Fruit fly (Drosophila melanogaster) whole organism, embryonic: ENCODE measurements around the gene Chchd2.

Experiments
- Bgb ChIP-seq: fragments of 200-800 bp; sonication (Bioruptor generic); IDR thresholded peaks from 2 replicates; pipeline ENCODE4 v1.3.6; 2022; ENCODE audit warnings: missing biosample characterization, missing genetic modification characterization; ENCODE audit not compliant: partially characterized antibody
- Blimp-1 ChIP-seq: fragments of 200-800 bp; sonication (Bioruptor generic); optimal IDR thresholded peaks from 3 replicates; lab custom pipeline; 2018; ENCODE audit warnings: missing biosample characterization, missing genetic modification characterization, mild to moderate bottlenecking, moderate library complexity, missing genetic modification reagents
- BtbVII ChIP-seq: fragments of 200-800 bp; sonication (Bioruptor generic); optimal IDR thresholded peaks from 3 replicates; lab custom pipeline; 2017; ENCODE audit warnings: missing biosample characterization, mild to moderate bottlenecking, missing genetic modification characterization
- CG10147 ChIP-seq: fragments of 200-800 bp; sonication (Bioruptor generic); optimal IDR thresholded peaks from 2 replicates; lab custom pipeline; 2019; ENCODE audit warnings: missing biosample characterization, mild to moderate bottlenecking, missing genetic modification characterization, moderate library complexity
- CG10209 ChIP-seq: fragments of 200-800 bp; sonication (Bioruptor generic); optimal IDR thresholded peaks from 3 replicates; lab custom pipeline; 2017; ENCODE audit warnings: missing biosample characterization, mild to moderate bottlenecking, missing genetic modification characterization, missing genetic modification reagents
- CG10366 ChIP-seq: fragments of 200-800 bp; sonication (Bioruptor generic); IDR thresholded peaks from 2 replicates; pipeline ENCODE4 v1.3.6; 2022; ENCODE audit warnings: missing biosample characterization, missing genetic modification characterization
- CG11456 ChIP-seq: fragments of 200-800 bp; sonication (Bioruptor generic); IDR thresholded peaks from 3 replicates; pipeline ENCODE4 v1.3.6; 2022; ENCODE audit warnings: missing biosample characterization, missing genetic modification characterization
- CG13894 ChIP-seq: fragments of 200-800 bp; sonication (Bioruptor generic); optimal IDR thresholded peaks from 3 replicates; lab custom pipeline; 2018; ENCODE audit warnings: missing biosample characterization, mild to moderate bottlenecking, missing genetic modification characterization, moderate library complexity
- CG16779 ChIP-seq: fragments of 200-800 bp; sonication (Bioruptor generic); IDR thresholded peaks from 2 replicates; pipeline ENCODE4 v1.3.6; 2022; ENCODE audit warnings: missing biosample characterization, missing genetic modification characterization
- CG17385 ChIP-seq: fragments of 200-800 bp; sonication (Bioruptor generic); optimal IDR thresholded peaks from 3 replicates; lab custom pipeline; 2018; ENCODE audit warnings: missing biosample characterization, mild to moderate bottlenecking, missing genetic modification characterization
- CG17802 ChIP-seq: fragments of 200-800 bp; sonication (Bioruptor generic); optimal IDR thresholded peaks from 2 replicates; lab custom pipeline; 2018; ENCODE audit warnings: missing biosample characterization, mild to moderate bottlenecking, missing genetic modification characterization, moderate library complexity
- CG17829 ChIP-seq: fragments of 200-800 bp; optimal IDR thresholded peaks from 2 replicates; lab custom pipeline; 2019; ENCODE audit warnings: missing biosample characterization, mild to moderate bottlenecking, missing genetic modification characterization, moderate library complexity
- CG4328 ChIP-seq: fragments of 200-800 bp; sonication (Bioruptor generic); optimal IDR thresholded peaks from 3 replicates; lab custom pipeline; 2017; ENCODE audit warnings: missing biosample characterization, missing genetic modification reagents, missing genetic modification characterization
- CG4360 ChIP-seq: fragments of 200-800 bp; sonication (Bioruptor generic); IDR thresholded peaks from 2 replicates; pipeline ENCODE4 v1.3.6; 2022; ENCODE audit warnings: missing biosample characterization, missing genetic modification characterization
- CG4820 ChIP-seq: fragments of 200-800 bp; sonication (Bioruptor generic); optimal IDR thresholded peaks from 3 replicates; lab custom pipeline; 2016; ENCODE audit warnings: missing biosample characterization, missing genetic modification characterization
- CG6765 ChIP-seq: fragments of 200-800 bp; sonication (Bioruptor generic); optimal IDR thresholded peaks from 3 replicates; lab custom pipeline; 2017; ENCODE audit warnings: missing biosample characterization, mild to moderate bottlenecking, missing genetic modification characterization
- CG7963 ChIP-seq: fragments of 200-800 bp; sonication (Bioruptor generic); IDR thresholded peaks from 3 replicates; pipeline ENCODE4 v1.3.6; 2022; ENCODE audit warnings: missing biosample characterization, missing genetic modification characterization; ENCODE audit not compliant: partially characterized antibody
- CG8944 ChIP-seq: fragments of 200-800 bp; sonication (Bioruptor generic); optimal IDR thresholded peaks from 3 replicates; lab custom pipeline; 2016; ENCODE audit warnings: missing biosample characterization, missing genetic modification characterization
- CG9876 ChIP-seq: fragments of 200-800 bp; sonication (Bioruptor generic); optimal IDR thresholded peaks from 2 replicates; lab custom pipeline; 2016; ENCODE audit warnings: missing biosample characterization, missing genetic modification characterization
- CHES-1-like ChIP-seq: fragments of 200-800 bp; sonication (Bioruptor generic); optimal IDR thresholded peaks from 2 replicates; lab custom pipeline; 2016; ENCODE audit warnings: missing biosample characterization, missing genetic modification characterization
- Chrac-16 ChIP-seq: fragments of 200-800 bp; sonication (Bioruptor generic); optimal IDR thresholded peaks from 3 replicates; lab custom pipeline; 2016; ENCODE audit warnings: missing biosample characterization, missing genetic modification characterization
- D ChIP-seq, 2 experiments: fragments of 200-800 bp in 1 of 2; fragments of >200 bp in 1 of 2; sonication (Bioruptor generic) in 1 of 2; optimal IDR thresholded peaks; 2 replicates in 1 of 2; 3 replicates in 1 of 2; lab custom pipeline; 2017; ENCODE audit warnings: mild to moderate bottlenecking in 1 of 2, missing biosample characterization in 1 of 2, missing genetic modification characterization in 1 of 2, missing genetic modification reagents in 1 of 2
- Dad ChIP-seq: fragments of 200-800 bp; sonication (Bioruptor generic); optimal IDR thresholded peaks from 3 replicates; lab custom pipeline; 2016; ENCODE audit warnings: missing biosample characterization, missing genetic modification characterization
- Deaf1 ChIP-seq: fragments of 200-800 bp; optimal IDR thresholded peaks from 3 replicates; lab custom pipeline; 2019; ENCODE audit warnings: missing biosample characterization, mild to moderate bottlenecking, missing genetic modification characterization, moderate library complexity
- Dll ChIP-seq: fragments of 200-800 bp; sonication (Bioruptor generic); IDR thresholded peaks from 4 replicates; pipeline ENCODE4 v1.3.6; 2022; ENCODE audit warnings: missing biosample characterization, missing genetic modification characterization; ENCODE audit not compliant: partially characterized antibody
- ERR ChIP-seq: fragments of 200-800 bp; sonication (Bioruptor generic); optimal IDR thresholded peaks from 2 replicates; lab custom pipeline; 2016; ENCODE audit warnings: missing biosample characterization, missing genetic modification characterization
- Ets65A ChIP-seq: fragments of 200-800 bp; sonication (Bioruptor generic); peaks from one replicate; lab custom pipeline; 2016; ENCODE audit warnings: missing biosample characterization, missing genetic modification characterization
- Hand ChIP-seq: fragments of 200-800 bp; sonication (Bioruptor generic); optimal IDR thresholded peaks from 2 replicates; lab custom pipeline; 2017; ENCODE audit warnings: mild to moderate bottlenecking, missing biosample characterization, missing genetic modification reagents, missing genetic modification characterization
- Hr39 ChIP-seq: fragments of >200 bp; optimal IDR thresholded peaks from 2 replicates; lab custom pipeline; 2017
- Hr78 ChIP-seq, 2 experiments: fragments of 200-800 bp in 1 of 2; fragments of >200 bp in 1 of 2; sonication (Bioruptor generic) in 1 of 2; optimal IDR thresholded peaks; 2 replicates each; lab custom pipeline; 2017 to 2019; ENCODE audit warnings: missing biosample characterization in 2 of 2, missing genetic modification characterization in 2 of 2, mild to moderate bottlenecking in 1 of 2, moderate library complexity in 1 of 2
- Jarid2 ChIP-seq: fragments of 200-800 bp; sonication (Bioruptor generic); optimal IDR thresholded peaks from 3 replicates; lab custom pipeline; 2017; ENCODE audit warnings: mild to moderate bottlenecking, missing biosample characterization, missing genetic modification reagents, missing genetic modification characterization
- NC2β ChIP-seq: fragments of 200-800 bp; sonication (Bioruptor generic); optimal IDR thresholded peaks from 2 replicates; lab custom pipeline; 2016; ENCODE audit warnings: missing biosample characterization, missing genetic modification characterization
- NFAT ChIP-seq: fragments of 200-800 bp; sonication (Bioruptor generic); IDR thresholded peaks from 2 replicates; pipeline ENCODE4 v1.3.6; 2022; ENCODE audit warnings: missing biosample characterization, missing genetic modification characterization
- NK7.1 ChIP-seq: fragments of 200-800 bp; sonication (Bioruptor generic); optimal IDR thresholded peaks from 3 replicates; lab custom pipeline; 2016; ENCODE audit warnings: missing biosample characterization, missing genetic modification characterization
- Nf-YA ChIP-seq: fragments of 200-800 bp; sonication (Bioruptor generic); IDR thresholded peaks from 2 replicates; pipeline ENCODE4 v1.3.6; 2022; ENCODE audit warnings: missing biosample characterization, missing genetic modification characterization
- NfI ChIP-seq: fragments of 200-800 bp; sonication (Bioruptor generic); optimal IDR thresholded peaks from 3 replicates; lab custom pipeline; 2018; ENCODE audit warnings: missing biosample characterization, mild to moderate bottlenecking, missing genetic modification characterization, moderate library complexity
- Sry-δ ChIP-seq: fragments of 200-800 bp; sonication (Bioruptor generic); optimal IDR thresholded peaks from 2 replicates; lab custom pipeline; 2016; ENCODE audit warnings: missing biosample characterization, missing genetic modification characterization
- Vsx1 ChIP-seq: fragments of 200-800 bp; sonication (Bioruptor generic); optimal IDR thresholded peaks from 2 replicates; lab custom pipeline; 2017; ENCODE audit warnings: missing biosample characterization, mild to moderate bottlenecking, missing genetic modification characterization, missing genetic modification reagents
- aop ChIP-seq: fragments of 200-800 bp; sonication (Bioruptor generic); IDR thresholded peaks from 2 replicates; pipeline ENCODE4 v1.3.6; 2022; ENCODE audit warnings: missing biosample characterization, missing genetic modification characterization
- bigmax ChIP-seq: fragments of 200-800 bp; sonication (Bioruptor generic); optimal IDR thresholded peaks from 2 replicates; lab custom pipeline; 2018; ENCODE audit warnings: missing biosample characterization, mild to moderate bottlenecking, missing genetic modification characterization
- crc ChIP-seq: fragments of 200-800 bp; sonication (Bioruptor generic); optimal IDR thresholded peaks from 2 replicates; lab custom pipeline; 2016; ENCODE audit warnings: missing biosample characterization, missing genetic modification characterization
- da ChIP-seq: fragments of 200-800 bp; sonication (Bioruptor generic); optimal IDR thresholded peaks from 2 replicates; lab custom pipeline; 2016; ENCODE audit warnings: missing biosample characterization, missing genetic modification characterization
- fd64A ChIP-seq: fragments of 200-800 bp; sonication (Bioruptor generic); optimal IDR thresholded peaks from 3 replicates; lab custom pipeline; 2018; ENCODE audit warnings: missing biosample characterization, mild to moderate bottlenecking, missing genetic modification characterization
- ftz-f1 ChIP-seq: fragments of 200-800 bp; sonication (Bioruptor generic); optimal IDR thresholded peaks from 2 replicates; lab custom pipeline; 2016; ENCODE audit warnings: missing biosample characterization, missing genetic modification characterization
- kah ChIP-seq: fragments of 200-800 bp; sonication (Bioruptor generic); optimal IDR thresholded peaks from 2 replicates; lab custom pipeline; 2018; ENCODE audit warnings: missing biosample characterization, mild to moderate bottlenecking, missing genetic modification characterization
- mld ChIP-seq: fragments of 200-800 bp; sonication (Bioruptor generic); IDR thresholded peaks from 3 replicates; pipeline ENCODE4 v1.3.6; 2022; ENCODE audit warnings: missing biosample characterization, missing genetic modification characterization; ENCODE audit not compliant: partially characterized antibody
- nerfin-1 ChIP-seq: fragments of 200-800 bp; sonication (Bioruptor generic); optimal IDR thresholded peaks from 3 replicates; lab custom pipeline; 2019; ENCODE audit warnings: missing biosample characterization, mild to moderate bottlenecking, missing genetic modification characterization, moderate library complexity
- odd ChIP-seq: fragments of 200-800 bp; sonication (Bioruptor generic); optimal IDR thresholded peaks from 2 replicates; lab custom pipeline; 2017; ENCODE audit warnings: missing biosample characterization, mild to moderate bottlenecking, missing genetic modification characterization
- sens ChIP-seq: fragments of 200-800 bp; sonication (Bioruptor generic); peaks from one replicate; lab custom pipeline; 2016; ENCODE audit warnings: missing biosample characterization, missing genetic modification characterization
- sim ChIP-seq: fragments of 200-800 bp; sonication (Bioruptor generic); IDR thresholded peaks from 2 replicates; pipeline ENCODE4 v1.3.6; 2022; ENCODE audit warnings: missing biosample characterization, missing genetic modification characterization
- tup ChIP-seq: fragments of 200-800 bp; sonication (Bioruptor generic); optimal IDR thresholded peaks from 2 replicates; lab custom pipeline; 2016; ENCODE audit warnings: missing biosample characterization, mild to moderate bottlenecking, missing genetic modification characterization, moderate library complexity

Chchd2 gene

dm6 chrX:17159819-17160218 is 11.0 kb downstream of the Chchd2 start, which contains the start of gene baz (continued):
- no peak for TF ChIP-seq aop (GFP tag; lab: Robert Waterston, UW)
- TF ChIP-seq CG10366 (GFP tag; lab: Robert Waterston, UW), result no peak
- no peak for TF ChIP-seq nerfin-1 (tag; lab: Kevin White, UChicago)
- no peak for TF ChIP-seq CG10147
- TF ChIP-seq CG10209 (GFP tag; lab: Kevin White, UChicago), result no peak
- no peak for TF ChIP-seq CG4328 (GFP tag; lab: Kevin White, UChicago)
- no peak for TF ChIP-seq da (GFP tag; lab: Kevin White, UChicago)
- no peak for TF ChIP-seq odd (GFP tag; lab: Kevin White, UChicago)
- no peak for TF ChIP-seq CG8944 (GFP tag; lab: Kevin White, UChicago)
- TF ChIP-seq Ets65A (GFP tag; lab: Kevin White, UChicago), result no peak
- TF ChIP-seq Nf-YA (GFP tag; lab: Robert Waterston, UW), result no peak
- TF ChIP-seq Jarid2 (GFP tag; lab: Kevin White, UChicago), result peak; percentile 53
- TF ChIP-seq NFAT, result no peak
- TF ChIP-seq CG13894 (tag; lab: Kevin White, UChicago), result no peak
- TF ChIP-seq Hr39 (lab: Kevin White, UChicago), result no peak
- TF ChIP-seq Deaf1 (tag; lab: Kevin White, UChicago), result no peak
- no peak for TF ChIP-seq crc (GFP tag; lab: Kevin White, UChicago)
- peak; percentile 94 for TF ChIP-seq Sry-δ (GFP tag; lab: Kevin White, UChicago)
- no peak for TF ChIP-seq kah (GFP tag; lab: Kevin White, UChicago)
- TF ChIP-seq Bgb, result peak; percentile 94
- no peak for TF ChIP-seq ERR (GFP tag; lab: Kevin White, UChicago)
- TF ChIP-seq BtbVII (GFP tag; lab: Kevin White, UChicago), result no peak
- TF ChIP-seq CG4820 (GFP tag; lab: Kevin White, UChicago), result no peak
- TF ChIP-seq sens, result peak; percentile 55
- peak; percentile 27 for TF ChIP-seq CG17829 (tag; lab: Kevin White, UChicago)
- no peak for TF ChIP-seq ftz-f1 (GFP tag; lab: Kevin White, UChicago)
- no peak for TF ChIP-seq Hand (GFP tag; lab: Kevin White, UChicago)
- TF ChIP-seq CHES-1-like, result peak; percentile 22
- TF ChIP-seq bigmax (GFP tag; lab: Kevin White, UChicago), result no peak
- TF ChIP-seq Chrac-16 (GFP tag; lab: Kevin White, UChicago), result no peak
- TF ChIP-seq CG17802 (tag; lab: Kevin White, UChicago), result no peak
- no peak for TF ChIP-seq CG6765 (GFP tag; lab: Kevin White, UChicago)
- TF ChIP-seq Vsx1, result no peak
- TF ChIP-seq CG4360 (GFP tag; lab: Robert Waterston, UW), result peak; percentile 82
- no peak for TF ChIP-seq NK7.1 (GFP tag; lab: Kevin White, UChicago)
- no peak for TF ChIP-seq Blimp-1
- peak; percentile 94 for TF ChIP-seq mld (GFP tag; lab: Robert Waterston, UW)
- no peak for TF ChIP-seq NfI (GFP tag; lab: Kevin White, UChicago)
- TF ChIP-seq Dad (GFP tag; lab: Kevin White, UChicago), result no peak
- no peak for TF ChIP-seq fd64A (GFP tag; lab: Kevin White, UChicago)
- no peak for TF ChIP-seq CG17385 (GFP tag; lab: Kevin White, UChicago)
- TF ChIP-seq D (optimal IDR thresholded peaks at IDR 0.05; lab: Kevin White, UChicago), result no peak
- no peak for TF ChIP-seq D (GFP tag; optimal IDR thresholded peaks at IDR 0.05; lab: Kevin White, UChicago)
- TF ChIP-seq NC2β (GFP tag; lab: Kevin White, UChicago), result no peak
- no peak for TF ChIP-seq tup (GFP tag; lab: Kevin White, UChicago)
- no peak for TF ChIP-seq CG9876 (GFP tag; lab: Kevin White, UChicago)
- no peak for TF ChIP-seq Hr78 (GFP tag; optimal IDR thresholded peaks at IDR 0.05; lab: Kevin White, UChicago)
- no peak for TF ChIP-seq CG11456 (GFP tag; lab: Robert Waterston, UW)
- no peak for TF ChIP-seq CG16779 (GFP tag; lab: Robert Waterston, UW)
- peak; percentile 87 for TF ChIP-seq CG7963 (GFP tag; lab: Robert Waterston, UW)
- TF ChIP-seq Dll (GFP tag; lab: Robert Waterston, UW), result peak; percentile 81
- TF ChIP-seq sim (GFP tag; lab: Robert Waterston, UW), result no peak
